Fruit fly (Drosophila melanogaster) whole organism, larva: Measurements from ENCODE around the gene CCT2.

Experiments
- noc ChIP-seq: fragments of 200-800 bp; sonication (Bioruptor generic); optimal IDR thresholded peaks from 3 replicates; lab custom pipeline; 2019; ENCODE audit warnings: missing biosample characterization, mild to moderate bottlenecking, missing genetic modification characterization, moderate library complexity

The CCT2 gene

DNA sequence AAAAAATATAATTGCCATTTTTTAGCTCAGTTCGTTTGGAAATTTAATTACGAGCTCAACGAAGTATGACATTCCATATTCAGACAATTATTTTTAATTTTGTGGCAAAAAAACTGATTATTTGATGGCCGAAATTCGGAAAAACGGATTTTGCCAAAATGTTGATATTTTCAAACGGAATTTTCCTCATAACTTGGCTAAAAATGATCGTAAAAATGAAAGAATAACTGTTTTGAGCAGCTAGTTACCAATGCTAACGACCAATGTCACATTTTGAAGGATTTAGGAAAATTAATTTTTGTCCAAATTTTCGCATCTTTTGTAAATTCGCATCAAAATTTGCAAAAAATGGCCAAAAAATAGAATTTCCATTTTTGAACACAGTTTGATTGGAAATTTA, 3.7 kb downstream of the CCT2 start:
- TF ChIP-seq noc (tag; lab: Kevin White, UChicago) = no peak

DNA sequence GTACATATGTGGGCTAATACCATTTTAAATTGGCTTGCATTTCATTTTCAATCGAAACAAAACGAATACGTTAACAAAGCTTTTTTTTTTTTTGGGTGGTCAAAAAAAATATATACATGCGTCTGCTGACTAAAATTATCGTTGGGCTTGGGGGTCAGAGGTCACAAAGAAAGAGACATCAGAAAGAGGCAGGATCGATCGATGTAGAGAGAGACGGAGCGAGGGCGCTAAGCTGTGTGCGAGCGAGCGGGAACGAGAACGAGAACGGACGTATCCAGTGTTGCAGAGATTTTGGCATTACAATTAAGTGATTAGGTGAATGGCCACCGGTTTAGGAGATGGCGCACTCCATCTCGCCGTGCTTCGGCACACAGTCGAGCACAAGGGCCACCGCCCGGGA, 4.6 kb downstream of the CCT2 start:
- TF ChIP-seq noc (tag; lab: Kevin White, UChicago) = no peak

DNA sequence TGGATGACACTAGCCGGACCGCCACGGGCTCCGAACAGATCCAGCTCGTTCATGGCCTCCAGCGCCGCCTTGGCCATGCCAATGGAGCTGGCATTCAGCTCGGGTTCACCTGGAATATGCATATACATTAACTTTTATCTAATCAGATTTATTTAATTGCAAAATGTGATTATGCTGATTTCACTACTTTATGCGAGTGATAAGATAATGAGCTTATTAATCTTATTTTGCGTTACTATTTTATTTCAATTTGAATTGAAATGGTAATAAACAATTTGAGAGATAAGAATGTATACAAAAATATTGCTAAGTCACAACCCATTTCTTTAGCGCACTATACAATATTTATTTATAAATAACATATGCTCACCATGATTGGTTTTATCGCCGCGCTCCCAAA, 12.8 kb downstream of the CCT2 start:
- no peak for TF ChIP-seq noc (tag; lab: Kevin White, UChicago)

DNA sequence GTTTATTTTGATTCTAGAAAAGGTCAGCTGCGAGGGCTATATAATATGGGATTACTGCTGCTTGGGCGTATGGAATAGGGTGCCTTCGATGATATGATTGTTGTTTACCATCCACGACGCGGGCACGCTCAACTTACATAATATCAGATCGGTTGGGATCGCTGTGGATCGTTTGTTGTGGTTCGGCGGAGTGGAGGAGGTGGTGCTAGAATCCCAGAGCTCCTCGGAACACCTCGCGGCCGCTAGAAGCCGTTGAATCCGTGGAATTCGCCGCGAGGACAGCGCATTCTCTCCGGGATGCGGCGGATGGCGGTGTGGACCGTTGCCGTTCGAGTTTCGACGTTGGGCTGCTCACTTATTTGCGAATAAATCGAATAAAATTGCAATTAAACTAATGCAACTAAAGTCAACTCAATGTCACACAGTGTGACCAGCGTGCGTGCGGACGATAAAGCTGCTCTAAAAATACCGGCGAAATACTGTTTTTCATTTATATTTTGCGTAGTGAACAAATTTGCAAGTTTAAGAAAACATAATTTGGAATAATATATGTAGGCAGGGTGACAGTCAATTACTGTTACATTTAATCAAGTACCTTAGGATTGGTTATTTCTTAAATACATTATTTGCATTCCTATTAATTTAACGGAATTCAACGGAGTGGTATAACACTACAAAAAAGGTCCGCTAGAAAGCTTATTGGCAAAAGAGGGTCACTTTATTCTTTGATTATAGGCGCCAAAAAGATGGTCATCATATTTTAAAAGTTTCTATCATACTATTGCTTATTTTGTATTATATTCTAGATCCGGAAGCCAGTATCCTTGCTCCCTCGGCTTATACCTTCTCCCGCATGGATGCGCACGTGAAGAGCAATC, 14.2 kb downstream of the CCT2 start, which contains the start of gene CG7766:
TSS of gene CG7766 (minus strand) at position 432 of the 878 bp plus-strand sequence.
- TF ChIP-seq noc (tag; lab: Kevin White, UChicago) = no peak

DNA sequence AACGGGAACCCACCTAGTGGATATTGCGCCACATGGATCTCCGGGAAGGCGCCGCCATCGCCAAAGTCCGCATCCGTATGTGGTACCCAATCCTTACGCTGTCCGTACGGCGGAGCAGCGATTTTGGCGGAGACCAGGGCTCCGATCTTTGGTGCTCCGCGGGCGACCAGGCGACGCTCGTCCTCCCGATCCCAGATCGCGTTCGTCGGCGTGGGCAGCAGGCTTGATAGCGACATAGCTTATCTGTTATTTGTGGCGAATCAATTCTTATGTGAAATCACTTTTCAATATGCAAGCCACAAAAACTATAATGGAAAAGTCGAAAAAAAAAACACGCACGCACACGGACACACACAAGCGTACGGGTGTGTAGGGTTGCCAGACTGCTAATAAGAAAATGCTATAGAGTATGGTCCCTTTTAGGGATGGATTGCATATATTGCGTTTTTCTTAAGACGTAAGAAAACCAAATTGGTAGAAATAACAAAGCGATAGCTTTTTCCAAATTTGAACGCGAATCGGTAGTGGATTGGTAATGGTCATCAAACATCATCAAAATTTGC, 17.0 kb downstream of the CCT2 start, which contains the start of gene Bx42:
TSS of gene Bx42 (minus strand) at position 393 of the 563 bp plus-strand sequence.
- TF ChIP-seq noc (tag; lab: Kevin White, UChicago) = no peak

DNA sequence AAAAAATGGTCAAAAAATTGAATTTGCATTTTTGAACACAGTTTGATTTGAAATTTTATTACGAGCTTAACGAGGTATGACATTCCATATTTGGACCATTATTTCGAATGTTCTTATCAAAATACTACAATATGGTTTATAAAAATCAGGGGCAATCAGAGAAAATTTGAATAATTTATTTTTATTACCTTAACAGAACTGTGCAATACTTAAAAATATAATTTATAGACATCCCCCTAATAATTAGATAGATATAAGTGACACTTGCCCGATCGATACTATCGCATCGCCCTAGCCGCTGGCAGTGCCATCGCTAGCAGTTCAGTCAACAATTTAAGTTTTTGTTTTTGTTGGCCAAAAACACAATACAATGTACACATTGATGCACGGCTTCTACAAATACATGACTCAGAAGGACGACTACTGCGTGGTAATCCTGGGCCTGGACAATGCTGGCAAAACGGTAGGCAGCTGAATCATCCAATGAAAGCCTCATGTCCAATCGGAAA, 17.5 kb downstream of the CCT2 start, which contains the start of gene Arfrp1:
TSS of gene Arfrp1 (plus strand) at position 295 of the 509 bp plus-strand sequence.
- TF ChIP-seq noc (tag; lab: Kevin White, UChicago) = no peak

DNA sequence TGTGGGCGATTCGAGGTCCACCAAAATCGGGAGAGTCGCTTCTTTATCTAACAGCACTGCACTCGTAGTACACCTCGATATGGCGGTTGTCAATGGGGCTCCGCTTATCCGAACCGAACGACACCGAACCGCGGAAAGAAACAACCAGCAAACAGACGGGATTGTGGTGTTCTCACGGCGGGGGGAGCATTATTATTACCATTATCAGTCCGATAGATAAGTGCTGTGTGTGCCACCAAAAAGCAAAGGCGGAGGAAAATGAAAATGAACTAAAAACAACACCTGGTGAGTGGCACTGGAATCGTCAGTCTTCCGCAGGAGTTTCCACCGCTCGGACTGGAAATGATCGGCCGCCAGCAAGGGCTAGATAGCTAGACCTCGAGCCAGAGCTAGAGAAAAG, 19.1 kb downstream of the CCT2 start, which contains the start of gene AP-1gamma:
TSS of gene AP-1gamma (plus strand) at position 305 of the 400 bp plus-strand sequence.
- no peak for TF ChIP-seq noc (tag; lab: Kevin White, UChicago)

DNA sequence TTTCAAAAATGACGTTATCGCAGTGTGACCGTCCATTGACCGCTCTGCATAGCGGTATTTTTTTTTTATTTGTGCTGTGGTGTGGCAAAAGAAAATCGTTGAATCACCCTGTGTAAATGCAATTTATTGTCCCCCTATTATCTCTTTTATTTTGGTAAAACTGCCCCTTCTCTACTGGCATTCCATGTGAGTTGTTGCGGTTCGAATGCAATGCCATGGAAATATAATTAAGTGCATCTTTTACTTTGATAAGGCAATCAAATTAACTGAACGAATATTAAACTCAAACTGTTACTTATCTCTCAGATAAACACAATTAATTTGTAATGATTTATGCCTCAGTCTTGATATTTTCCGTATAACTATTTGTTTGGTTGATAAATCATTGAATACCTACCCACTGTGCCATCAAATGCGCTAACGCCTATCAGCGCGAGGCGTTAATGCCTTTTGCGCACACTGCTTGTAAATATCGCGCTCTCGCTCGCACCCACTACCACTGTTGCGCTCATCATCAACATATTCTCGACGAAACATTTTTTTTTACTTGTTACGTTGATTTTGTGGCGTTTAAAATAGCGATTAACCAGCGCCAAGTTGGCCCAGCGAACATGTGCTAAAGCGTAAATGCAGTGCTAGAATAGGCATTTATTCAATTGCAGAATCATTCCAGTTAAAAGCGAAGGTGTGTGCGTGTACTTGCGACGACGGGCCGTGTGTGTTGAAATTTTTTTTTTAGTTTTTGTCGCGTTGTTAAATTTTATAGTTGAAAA, 19.9 kb downstream of the CCT2 start:
- TF ChIP-seq noc (tag; lab: Kevin White, UChicago) = no peak

DNA sequence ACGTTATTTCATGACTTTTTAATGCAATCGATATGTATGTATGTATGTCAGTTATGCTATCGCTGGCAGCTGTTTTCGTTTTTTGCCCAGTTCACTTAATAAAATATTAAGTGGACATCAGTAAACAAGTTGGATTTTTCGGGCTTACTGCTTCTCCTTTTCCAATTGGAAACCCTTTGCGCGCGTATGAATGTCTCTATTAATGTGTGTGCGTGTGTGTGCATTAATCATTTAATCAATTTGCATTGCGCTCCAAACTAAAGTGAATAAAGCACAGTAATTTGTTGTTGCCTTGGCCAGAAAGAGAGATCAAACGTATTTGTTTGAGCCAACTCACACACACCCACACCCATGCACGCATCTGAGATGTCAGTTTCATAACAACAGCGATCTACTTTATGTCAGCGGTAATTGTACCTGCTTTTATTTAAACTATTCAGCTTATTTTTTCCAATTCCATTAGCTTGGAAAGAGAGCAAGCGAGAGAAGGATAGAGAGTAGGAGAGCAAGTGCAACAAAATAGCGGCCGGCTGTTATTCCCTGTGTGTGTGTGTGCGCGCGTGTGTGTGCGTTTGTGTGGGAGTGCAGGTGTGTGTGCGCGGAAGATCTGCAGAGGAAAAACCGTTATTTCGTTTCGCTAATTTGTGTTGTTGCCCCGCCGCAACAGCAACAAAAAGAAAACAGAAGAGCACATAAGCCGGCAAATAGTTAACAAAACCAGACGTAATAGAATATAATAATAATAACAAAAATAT, 21.0 kb downstream of the CCT2 start:
- TF ChIP-seq noc (tag; lab: Kevin White, UChicago) = no peak

DNA sequence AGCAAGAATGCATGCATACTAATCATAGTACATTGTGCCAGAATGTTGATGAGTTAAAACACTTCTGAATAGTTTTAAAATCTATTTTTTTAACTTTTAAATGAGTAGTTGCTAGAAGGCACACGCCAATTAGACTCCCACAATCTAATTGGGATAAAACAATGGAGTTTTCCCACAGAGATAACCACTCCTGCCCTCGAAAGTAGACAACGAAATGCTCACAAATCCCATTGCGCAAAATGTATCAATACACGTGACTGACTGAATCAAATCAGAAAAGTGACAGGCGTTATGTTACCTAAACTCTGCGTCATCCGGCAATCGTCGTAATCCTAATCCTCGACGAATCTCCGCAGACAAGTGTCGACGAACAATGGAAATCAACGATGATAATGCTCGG, 28.5 kb downstream of the CCT2 start:
- TF ChIP-seq noc (tag; lab: Kevin White, UChicago) = no peak

DNA sequence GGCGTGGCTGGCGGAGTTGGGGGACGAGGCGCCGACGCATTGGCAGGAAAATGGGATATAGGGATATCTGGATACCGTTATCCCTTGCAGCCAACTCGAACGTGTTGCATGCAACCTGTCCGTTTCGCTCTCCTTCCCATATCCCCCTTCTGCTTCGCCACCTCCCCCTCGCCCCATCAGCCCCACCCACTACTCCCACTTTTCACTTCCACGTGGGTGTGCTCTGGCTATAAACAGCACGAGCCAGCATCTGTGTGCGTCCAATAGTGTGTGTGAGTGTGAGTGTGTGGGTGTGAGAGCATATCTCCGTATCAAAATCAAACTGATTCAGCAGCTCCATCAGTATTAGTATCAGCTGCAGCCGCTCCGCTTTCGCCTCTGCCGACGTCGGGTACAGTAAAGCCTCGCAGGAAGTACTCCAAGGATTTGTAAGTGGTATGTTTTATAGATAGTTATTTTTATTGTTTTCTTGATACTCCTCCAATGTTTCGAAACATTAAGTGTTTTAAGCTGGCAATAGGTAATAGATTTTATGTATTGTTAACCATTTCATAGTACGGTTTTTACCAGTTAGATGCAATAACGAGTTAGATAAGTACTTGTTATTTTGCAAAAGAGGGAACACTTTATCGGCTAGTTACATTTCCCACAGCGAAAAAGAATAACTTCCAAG, 29.8 kb downstream of the CCT2 start:
- TF ChIP-seq noc (tag; lab: Kevin White, UChicago) = no peak

DNA sequence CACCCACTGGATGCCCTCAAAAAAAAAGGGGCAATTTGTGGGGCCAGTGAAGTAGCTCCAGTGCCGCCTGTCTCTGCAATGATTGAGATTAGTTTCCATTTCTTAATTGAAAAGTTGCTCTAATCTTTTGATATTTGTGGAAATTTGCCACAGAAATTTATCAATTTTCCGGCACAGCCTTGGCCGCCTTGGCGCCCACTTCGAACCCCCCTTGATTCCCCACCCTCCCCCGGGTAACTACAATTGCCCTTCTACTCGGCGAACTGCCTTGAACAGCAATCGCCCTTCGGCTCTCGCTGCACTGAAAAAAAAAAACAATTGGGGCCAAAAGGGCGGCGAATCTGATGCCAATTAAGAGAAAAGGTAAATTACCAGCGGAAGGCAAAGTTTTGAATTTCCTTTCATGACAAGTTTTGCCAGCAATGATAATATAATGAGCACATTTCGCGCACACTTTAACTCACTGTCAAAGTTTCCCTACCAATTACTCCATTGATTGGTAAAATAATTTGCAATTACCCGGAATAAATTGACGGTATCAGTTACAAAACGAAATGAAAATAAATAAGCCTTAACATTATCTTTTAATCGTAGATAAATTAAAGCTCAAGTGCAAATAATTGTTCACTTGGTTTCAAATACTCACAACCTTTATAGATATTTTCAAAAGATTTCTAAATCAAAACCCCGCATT, 30.5 kb downstream of the CCT2 start:
- no peak for TF ChIP-seq noc (tag; lab: Kevin White, UChicago)

DNA sequence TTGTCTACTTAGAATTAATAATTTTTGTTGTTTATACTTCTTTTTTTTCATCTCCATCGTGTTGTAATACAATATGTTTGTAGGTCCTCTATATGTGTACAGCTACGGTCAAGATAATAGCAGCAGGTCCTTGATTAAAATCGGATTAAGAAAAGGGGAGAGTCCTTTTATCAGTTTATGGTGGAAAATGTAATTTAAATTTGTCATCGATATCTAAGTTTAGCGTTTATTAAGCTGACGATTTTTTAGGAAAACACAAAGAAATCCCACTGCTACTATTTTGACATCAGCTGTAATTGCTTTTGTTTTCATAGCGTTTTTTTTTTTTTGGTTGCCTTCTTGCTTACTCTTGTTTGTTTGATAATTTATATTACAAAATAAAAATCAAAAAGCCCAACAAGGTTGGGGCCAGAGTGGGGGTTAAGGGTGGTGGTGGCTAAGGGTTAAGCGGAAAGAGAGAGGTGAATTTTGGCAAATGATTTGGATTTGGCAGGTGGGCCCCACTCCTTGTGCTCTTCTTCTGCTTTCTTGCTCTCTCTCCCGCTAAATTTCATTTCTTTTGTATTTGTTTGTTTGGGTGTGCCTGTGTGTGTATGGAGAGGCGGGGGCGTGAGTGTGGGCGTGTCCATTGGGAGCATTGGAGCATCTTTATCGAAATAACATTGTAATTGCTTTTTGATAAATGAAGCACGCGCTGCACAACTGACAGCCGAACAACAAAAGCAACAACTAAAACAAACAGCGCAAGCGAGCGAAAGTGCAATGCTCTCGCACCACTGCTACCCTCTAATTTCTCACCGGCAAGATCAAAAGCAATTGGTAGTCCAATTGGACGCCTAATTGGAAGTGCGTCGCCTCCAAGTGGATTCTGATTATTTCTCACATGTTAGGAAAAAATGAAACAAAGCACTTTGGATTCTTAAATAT, 31.8 kb downstream of the CCT2 start:
- no peak for TF ChIP-seq noc (tag; lab: Kevin White, UChicago)
